Worm (Caenorhabditis elegans): ENCODE measurements around the gene emb-8.

The emb-8 gene

DNA sequence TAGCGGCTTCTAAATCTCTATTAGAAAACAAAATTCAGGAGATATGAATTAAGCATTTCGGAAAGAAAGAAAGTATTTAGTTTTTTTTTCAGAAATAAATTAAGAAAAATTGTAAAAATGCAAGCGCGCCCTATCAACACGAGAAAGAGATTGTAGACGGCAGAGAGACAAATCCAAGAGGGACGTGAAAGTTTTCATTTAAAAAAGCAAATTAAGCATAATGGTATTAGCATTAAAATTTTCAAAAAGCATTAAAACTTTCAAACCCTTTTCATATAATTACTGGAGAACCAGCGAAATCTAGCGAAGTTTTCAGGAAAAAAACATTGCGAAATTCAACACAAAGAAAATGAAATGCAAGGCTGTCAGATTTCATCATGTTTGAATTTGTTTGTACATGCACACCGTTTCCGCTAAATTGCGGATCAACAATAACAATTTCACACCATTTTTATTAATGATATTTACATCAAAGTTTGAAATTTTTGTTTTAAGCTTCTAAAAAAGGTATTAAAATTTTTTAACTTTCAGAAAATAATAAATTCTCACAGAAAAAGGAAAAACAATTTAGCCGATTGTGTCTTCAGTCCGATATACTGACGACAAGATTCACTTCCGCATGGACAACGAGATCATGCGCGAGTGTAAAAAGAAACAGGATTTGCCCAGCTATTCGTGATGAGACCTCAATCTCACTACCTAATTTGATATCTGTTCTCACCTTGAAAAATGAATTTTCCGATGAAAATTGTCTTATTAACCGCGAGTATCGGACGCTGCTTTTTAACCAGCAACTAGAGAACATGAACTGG is 36.5 kb downstream of the emb-8 start, which contains the start of gene gars-1:
Gene gars-1 (minus strand): TSS at position 808 of the 812 bp plus-strand sequence.
- TF ChIP-seq unc-62 (GFP tag; optimal IDR thresholded peaks at IDR 0.05): no peak
- TF ChIP-seq C34F6.9 (tag; optimal IDR thresholded peaks at IDR 0.05): peak; percentile 59
- TF ChIP-seq nhr-21 (tag; optimal IDR thresholded peaks at IDR 0.05): no peak
- no peak for TF ChIP-seq mbf-1 (tag; optimal IDR thresholded peaks at IDR 0.05)
- TF ChIP-seq ama-1 (optimal IDR thresholded peaks at IDR 0.05): peak; percentile 57
- no peak for TF ChIP-seq nhr-6 (tag; optimal IDR thresholded peaks at IDR 0.05)
- peak; percentile 11 to 23 for TF ChIP-seq lsy-2 (tag; optimal IDR thresholded peaks at IDR 0.05)
- TF ChIP-seq nhr-11 (tag; optimal IDR thresholded peaks at IDR 0.05): no peak
- no peak for TF ChIP-seq blmp-1 (tag; optimal IDR thresholded peaks at IDR 0.05; ENCODE audit: insufficient read depth)
- TF ChIP-seq Y55F3AM.14 (GFP tag; optimal IDR thresholded peaks at IDR 0.05): no peak
- TF ChIP-seq unc-39 (tag; optimal IDR thresholded peaks at IDR 0.05): no peak
- no peak for TF ChIP-seq skn-1 (tag; optimal IDR thresholded peaks at IDR 0.05)
- no peak for TF ChIP-seq snpc-4 (tag; optimal IDR thresholded peaks at IDR 0.05)
- no peak for TF ChIP-seq ceh-82 (tag; optimal IDR thresholded peaks at IDR 0.05)
- TF ChIP-seq lin-13 (GFP tag; optimal IDR thresholded peaks at IDR 0.05): no peak
- no peak for TF ChIP-seq ztf-11 (tag; optimal IDR thresholded peaks at IDR 0.05)
- TF ChIP-seq ZK546.5 (tag; optimal IDR thresholded peaks at IDR 0.05): no peak
- no peak for TF ChIP-seq R02D3.7 (tag; optimal IDR thresholded peaks at IDR 0.05)
- TF ChIP-seq lin-11 (tag; optimal IDR thresholded peaks at IDR 0.05): no peak
- TF ChIP-seq peb-1 (tag; optimal IDR thresholded peaks at IDR 0.05): no peak
- TF ChIP-seq sem-4 (tag; optimal IDR thresholded peaks at IDR 0.05): no peak
- TF ChIP-seq nhr-25 (tag; optimal IDR thresholded peaks at IDR 0.05): peak; percentile 15
- TF ChIP-seq lin-39 (tag; optimal IDR thresholded peaks at IDR 0.05): no peak
- no peak for TF ChIP-seq nhr-23 (tag; optimal IDR thresholded peaks at IDR 0.05)
- TF ChIP-seq nhr-237 (tag; optimal IDR thresholded peaks at IDR 0.05): no peak
- TF ChIP-seq ztf-4 (tag; optimal IDR thresholded peaks at IDR 0.05): no peak
- peak; percentile 30 for TF ChIP-seq nhr-129 (tag; optimal IDR thresholded peaks at IDR 0.05)
- peak; percentile 74 for TF ChIP-seq unc-55 (GFP tag; optimal IDR thresholded peaks at IDR 0.05)
- TF ChIP-seq nhr-10 (tag; optimal IDR thresholded peaks at IDR 0.05): no peak

DNA sequence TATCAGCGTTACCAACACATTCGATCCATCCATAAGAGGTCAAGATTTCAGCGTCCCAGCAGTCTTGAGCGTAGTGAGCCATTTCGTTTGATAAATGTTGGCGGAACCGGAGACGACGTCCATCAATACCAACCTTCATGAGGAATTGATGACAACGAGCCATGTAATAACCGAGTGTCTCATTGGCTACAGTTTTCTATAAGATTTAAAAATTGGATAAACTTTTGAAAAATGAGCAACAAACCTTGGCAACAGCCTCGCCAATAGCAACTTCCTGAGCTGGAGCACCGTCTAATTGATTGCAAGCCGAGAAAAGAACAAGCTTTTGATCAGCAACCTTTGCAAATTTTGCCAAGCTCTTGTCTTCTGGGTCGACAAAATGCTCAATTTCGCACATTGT is 38.7 kb downstream of the emb-8 start:
- TF ChIP-seq peb-1 (tag; optimal IDR thresholded peaks at IDR 0.05) (no peak), R02D3.7 (tag; optimal IDR thresholded peaks at IDR 0.05) (no peak), elt-3 (tag; optimal IDR thresholded peaks at IDR 0.05) (no peak), gmeb-1 (tag; optimal IDR thresholded peaks at IDR 0.05) (no peak), unc-39 (tag; optimal IDR thresholded peaks at IDR 0.05) (no peak), nhr-77 (tag; optimal IDR thresholded peaks at IDR 0.05) (no peak), fos-1 (tag; optimal IDR thresholded peaks at IDR 0.05) (no peak), ztf-11 (tag; optimal IDR thresholded peaks at IDR 0.05) (no peak), lin-13 (GFP tag; optimal IDR thresholded peaks at IDR 0.05) (no peak), ceh-82 (tag; optimal IDR thresholded peaks at IDR 0.05) (no peak)

DNA sequence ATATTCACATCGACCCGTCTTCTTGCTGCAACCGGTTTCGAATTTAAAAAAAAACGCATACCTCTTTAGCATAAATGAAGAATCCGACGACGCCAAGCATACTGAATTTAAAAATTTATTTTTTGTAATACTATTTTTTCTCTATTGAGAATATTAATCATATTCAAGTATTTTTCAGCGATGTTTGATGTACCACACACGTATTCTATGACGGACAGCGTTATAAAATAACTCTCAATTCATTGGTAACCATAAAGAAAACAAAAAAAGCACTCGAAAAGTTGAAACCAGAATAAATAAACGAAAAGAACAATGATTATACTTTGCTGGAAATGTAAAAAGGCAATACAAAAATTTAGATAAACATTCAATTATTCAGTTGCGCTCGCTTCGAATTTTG is 40.0 kb downstream of the emb-8 start, which contains the start of gene T10F2.5:
Gene T10F2.5 (minus strand): TSS at position 101 of the 400 bp plus-strand sequence.
- no peak for TF ChIP-seq ceh-82 (tag; optimal IDR thresholded peaks at IDR 0.05)
- TF ChIP-seq snpc-4 (tag; optimal IDR thresholded peaks at IDR 0.05): no peak
- TF ChIP-seq unc-62 (GFP tag; optimal IDR thresholded peaks at IDR 0.05): no peak

DNA sequence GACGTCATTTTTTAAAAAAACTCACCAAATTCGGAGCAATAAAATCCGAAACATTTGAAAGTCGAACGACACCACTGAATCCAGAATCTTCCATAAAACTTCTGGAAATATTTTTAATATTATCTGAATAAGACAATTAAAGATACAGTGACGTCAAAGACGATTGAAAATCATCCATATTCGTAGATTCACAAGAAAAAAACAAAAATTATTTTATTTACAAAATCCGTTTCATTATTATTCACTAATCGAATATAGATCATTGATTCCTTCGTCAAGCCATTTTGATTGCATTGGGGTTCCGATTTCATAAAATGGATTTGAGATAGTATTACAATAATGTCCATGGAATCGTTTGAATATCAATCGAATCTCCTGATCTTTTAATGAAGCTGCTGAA is 40.8 kb downstream of the emb-8 start, which contains the start of gene oxy-4:
Gene oxy-4 (minus strand): TSS at position 101 of the 400 bp plus-strand sequence.
- TF ChIP-seq ztf-4 (tag; optimal IDR thresholded peaks at IDR 0.05) (no peak), elt-1 (tag; optimal IDR thresholded peaks at IDR 0.05) (no peak), nhr-25 (tag; optimal IDR thresholded peaks at IDR 0.05) (no peak), lsy-2 (tag; optimal IDR thresholded peaks at IDR 0.05) (no peak), nhr-23 (tag; optimal IDR thresholded peaks at IDR 0.05) (no peak), unc-55 (GFP tag; optimal IDR thresholded peaks at IDR 0.05) (no peak), gmeb-1 (tag; optimal IDR thresholded peaks at IDR 0.05) (no peak), ztf-11 (tag; optimal IDR thresholded peaks at IDR 0.05) (no peak), ztf-1 (GFP tag; conservative IDR thresholded peaks at IDR 0.05) (no peak), lin-39 (tag; optimal IDR thresholded peaks at IDR 0.05) (no peak), blmp-1 (tag; optimal IDR thresholded peaks at IDR 0.05; ENCODE audit: insufficient read depth) (no peak), sem-4 (tag; optimal IDR thresholded peaks at IDR 0.05) (no peak), Y55F3AM.14 (GFP tag; optimal IDR thresholded peaks at IDR 0.05) (no peak), nhr-10 (tag; optimal IDR thresholded peaks at IDR 0.05) (no peak)
